Worm (Caenorhabditis elegans): ENCODE data around the gene lpin-1.

DNA sequence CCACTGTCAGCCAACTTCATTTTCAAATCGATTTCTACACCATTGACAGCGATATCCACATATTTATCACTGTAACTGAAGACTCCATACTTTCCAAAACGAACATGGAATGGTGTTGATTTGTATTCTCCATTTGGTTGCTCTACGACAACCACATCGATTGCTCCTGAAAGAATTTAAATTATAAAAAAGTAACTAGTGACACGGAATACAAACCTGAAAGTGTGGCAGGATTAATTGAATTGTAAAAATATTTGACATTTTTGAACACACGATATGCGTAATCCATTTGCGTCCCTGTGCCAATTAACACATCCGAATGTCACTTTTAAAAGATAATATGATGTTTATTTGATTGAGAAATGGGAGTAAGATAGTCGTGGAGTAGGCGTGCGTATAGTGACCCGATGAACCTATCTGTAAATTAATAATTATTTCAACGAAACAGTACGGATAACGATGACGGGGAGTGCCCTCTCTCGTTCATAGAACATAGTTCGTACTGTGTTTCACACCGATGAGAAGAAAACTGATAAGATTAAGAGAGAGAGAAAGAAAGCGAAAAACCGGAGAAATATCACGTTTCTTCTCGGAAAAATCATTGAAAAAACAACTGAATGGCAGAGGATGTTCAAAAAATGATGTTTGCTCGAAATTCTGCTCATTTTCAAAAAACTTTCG is at the start of gene lpin-1:
- TF ChIP-seq ets-7 (tag; optimal IDR thresholded peaks at IDR 0.05) (no peak), hmbx-1 (tag; optimal IDR thresholded peaks at IDR 0.05) (no peak), ama-1 (optimal IDR thresholded peaks at IDR 0.05) (no peak), aly-1 (tag; optimal IDR thresholded peaks at IDR 0.05) (no peak), sea-1 (GFP tag; conservative IDR thresholded peaks at IDR 0.05) (no peak), flt-1 (GFP tag; IDR thresholded peaks at IDR 0.05) (no peak), hmg-4 (GFP tag; optimal IDR thresholded peaks at IDR 0.05) (no peak), ceh-36 (tag; optimal IDR thresholded peaks at IDR 0.05) (no peak), hnd-1 (tag; optimal IDR thresholded peaks at IDR 0.05) (no peak), tbx-37 (GFP tag; conservative IDR thresholded peaks at IDR 0.05) (no peak), scrt-1 (GFP tag; IDR thresholded peaks at IDR 0.05) (no peak)

Data from whole organism, early embryonic.